Fruit fly (Drosophila melanogaster) whole organism, pupa: ENCODE results near the gene wdn.

Experiments
- CG10348 ChIP-seq: fragments of 200-800 bp; sonication (Bioruptor generic); IDR thresholded peaks from 2 replicates; pipeline ENCODE4 v1.3.6; 2022; ENCODE audit warnings: missing biosample characterization, missing genetic modification characterization
- CG12605 ChIP-seq: fragments of 200-800 bp; sonication (Bioruptor generic); IDR thresholded peaks from 2 replicates; pipeline ENCODE4 v1.3.6; 2022; ENCODE audit warnings: missing biosample characterization, missing genetic modification characterization
- CG13204 ChIP-seq: fragments of 200-800 bp; sonication (Bioruptor generic); optimal IDR thresholded peaks from 2 replicates; lab custom pipeline; 2018; ENCODE audit warnings: missing biosample characterization, mild to moderate bottlenecking, missing genetic modification characterization, moderate library complexity
- CG14655 ChIP-seq: fragments of 200-800 bp; sonication (Bioruptor generic); optimal IDR thresholded peaks from 3 replicates; lab custom pipeline; 2017; ENCODE audit warnings: mild to moderate bottlenecking, missing biosample characterization, missing genetic modification reagents, missing genetic modification characterization
- CG15710 ChIP-seq: fragments of 200-800 bp; sonication (Bioruptor generic); optimal IDR thresholded peaks from 2 replicates; lab custom pipeline; 2018; ENCODE audit warnings: missing biosample characterization, mild to moderate bottlenecking, missing genetic modification characterization, moderate library complexity
- CG17806 ChIP-seq: fragments of 200-800 bp; sonication (Bioruptor generic); optimal IDR thresholded peaks from 2 replicates; lab custom pipeline; 2018; ENCODE audit warnings: missing biosample characterization, mild to moderate bottlenecking, missing genetic modification characterization, moderate library complexity
- CG32121 ChIP-seq: fragments of 200-800 bp; sonication (Bioruptor generic); IDR thresholded peaks from 2 replicates; pipeline ENCODE4 v1.3.6; 2022; ENCODE audit warnings: missing biosample characterization, missing genetic modification characterization
- CG34367 ChIP-seq: fragments of 200-800 bp; sonication (Bioruptor generic); optimal IDR thresholded peaks from 2 replicates; lab custom pipeline; 2018; ENCODE audit warnings: missing biosample characterization, mild to moderate bottlenecking, missing genetic modification characterization
- CG4496 ChIP-seq: fragments of 200-800 bp; sonication (Bioruptor generic); IDR thresholded peaks from 3 replicates; pipeline ENCODE4 v1.3.6; 2022; ENCODE audit warnings: missing biosample characterization, missing genetic modification characterization
- CG8159 ChIP-seq: fragments of 200-800 bp; sonication (Bioruptor generic); optimal IDR thresholded peaks from 3 replicates; lab custom pipeline; 2018; ENCODE audit warnings: missing biosample characterization, mild to moderate bottlenecking, missing genetic modification characterization, moderate library complexity
- CG8301 ChIP-seq: fragments of 200-800 bp; sonication (Bioruptor generic); optimal IDR thresholded peaks from 2 replicates; lab custom pipeline; 2018; ENCODE audit warnings: missing biosample characterization, mild to moderate bottlenecking, missing genetic modification characterization
- CG9948 ChIP-seq: fragments of 200-800 bp; sonication (Bioruptor generic); optimal IDR thresholded peaks from 2 replicates; lab custom pipeline; 2018; ENCODE audit warnings: missing biosample characterization, mild to moderate bottlenecking, missing genetic modification characterization, moderate library complexity
- D1 ChIP-seq: fragments of 200-800 bp; sonication (Bioruptor generic); optimal IDR thresholded peaks from 2 replicates; lab custom pipeline; 2018; ENCODE audit warnings: missing biosample characterization, mild to moderate bottlenecking, missing genetic modification characterization, moderate library complexity
- EcR ChIP-seq: fragments of 200-800 bp; sonication (Bioruptor generic); optimal IDR thresholded peaks from 3 replicates; lab custom pipeline; 2019; ENCODE audit warnings: missing biosample characterization, missing genetic modification characterization, mild to moderate bottlenecking, moderate library complexity, missing genetic modification reagents
- Ets98B ChIP-seq: fragments of 200-800 bp; sonication (Bioruptor generic); IDR thresholded peaks from 2 replicates; pipeline ENCODE4 v1.3.6; 2022; ENCODE audit warnings: missing biosample characterization, missing genetic modification characterization
- Pif1A ChIP-seq: fragments of 200-800 bp; sonication (Bioruptor generic); optimal IDR thresholded peaks from 3 replicates; lab custom pipeline; 2016; ENCODE audit warnings: missing biosample characterization, missing genetic modification characterization
- Pif1B ChIP-seq: fragments of 200-800 bp; sonication (Bioruptor generic); optimal IDR thresholded peaks from 3 replicates; lab custom pipeline; 2016; ENCODE audit warnings: missing biosample characterization, missing genetic modification characterization
- Snoo ChIP-seq: fragments of 200-800 bp; sonication (Bioruptor generic); optimal IDR thresholded peaks from 3 replicates; lab custom pipeline; 2017; ENCODE audit warnings: missing biosample characterization, mild to moderate bottlenecking, missing genetic modification characterization, inconsistent platforms
- fd96Ca ChIP-seq: fragments of 200-800 bp; sonication (Bioruptor generic); IDR thresholded peaks from 3 replicates; pipeline ENCODE4 v1.3.6; 2022; ENCODE audit warnings: missing biosample characterization, missing genetic modification characterization
- gl ChIP-seq: fragments of 200-800 bp; sonication (Bioruptor generic); optimal IDR thresholded peaks from 2 replicates; lab custom pipeline; 2018; ENCODE audit warnings: missing biosample characterization, mild to moderate bottlenecking, missing genetic modification characterization
- rn ChIP-seq: fragments of 200-800 bp; sonication (Bioruptor generic); IDR thresholded peaks from 2 replicates; pipeline ENCODE4 v1.3.6; 2022; ENCODE audit warnings: missing biosample characterization, missing genetic modification characterization

The wdn gene

dm6 chr3R:28819555-28820305 lies 8.6 kb upstream of the wdn start, which contains the start of the genes CG1523 and CG1647:
CG1523 (minus strand) TSS chr3R:28819668.
CG1647 (plus strand) TSS chr3R:28820221.
- TF ChIP-seq CG34367 (tag; lab: Kevin White, UChicago) (peak; percentile 71), Ets98B (GFP tag; lab: Robert Waterston, UW) (peak; percentile 49; the same call in 1 of the 2 replicates), CG17806 (no peak), CG12605 (0 out of 2 replicates have a peak, but pooled peaks have one; percentile 17), gl (tag; lab: Kevin White, UChicago) (peak; percentile 12), EcR (GFP tag; lab: Kevin White, UChicago) (no peak), CG9948 (tag; lab: Kevin White, UChicago) (peak; percentile 61), fd96Ca (GFP tag; lab: Robert Waterston, UW) (peak; percentile 29; the same call in 1 of the 3 replicates), CG10348 (GFP tag; lab: Robert Waterston, UW) (peak; percentile 26; the same call in 1 of the 2 replicates), Pif1B (GFP tag; lab: Kevin White, UChicago) (no peak), rn (GFP tag; lab: Robert Waterston, UW) (peak; percentile 35; the same call in 1 of the 2 replicates), CG8159 (no peak), CG15710 (tag; lab: Kevin White, UChicago) (peak; percentile 81), CG14655 (GFP tag; lab: Kevin White, UChicago) (no peak), CG32121 (GFP tag; lab: Robert Waterston, UW) (peak; percentile 31; the same call in 1 of the 2 replicates), Snoo (tag; lab: Kevin White, UChicago) (peak; percentile 56), CG8301 (tag; lab: Kevin White, UChicago) (no peak), CG13204 (GFP tag; lab: Kevin White, UChicago) (no peak), Pif1A (GFP tag; lab: Kevin White, UChicago) (no peak), D1 (no peak), CG4496 (peak; percentile 55; the same call in 2 of the 3 replicates)

dm6 chr3R:28811677-28812465 lies 734 bp upstream of the wdn start, which contains the start of gene Prp39:
Prp39 (plus strand) TSS chr3R:28812102.
- no peak for TF ChIP-seq CG32121 (GFP tag; lab: Robert Waterston, UW)
- TF ChIP-seq CG17806: peak; percentile 7
- no peak for TF ChIP-seq Snoo (tag; lab: Kevin White, UChicago)
- peak; percentile 28 for TF ChIP-seq Ets98B (GFP tag; lab: Robert Waterston, UW)
- no peak for TF ChIP-seq EcR (GFP tag; lab: Kevin White, UChicago)

dm6 chr3R:28806402-28806801 lies 4.7 kb downstream of the wdn start, which contains the start of gene CheB98a:
CheB98a (plus strand) TSS chr3R:28806702.
- TF ChIP-seq CG34367 (tag; lab: Kevin White, UChicago): no peak
- no peak for TF ChIP-seq CG4496
- no peak for TF ChIP-seq CG17806
- TF ChIP-seq CG14655 (GFP tag; lab: Kevin White, UChicago): no peak
- TF ChIP-seq Pif1B (GFP tag; lab: Kevin White, UChicago): no peak

DNA sequence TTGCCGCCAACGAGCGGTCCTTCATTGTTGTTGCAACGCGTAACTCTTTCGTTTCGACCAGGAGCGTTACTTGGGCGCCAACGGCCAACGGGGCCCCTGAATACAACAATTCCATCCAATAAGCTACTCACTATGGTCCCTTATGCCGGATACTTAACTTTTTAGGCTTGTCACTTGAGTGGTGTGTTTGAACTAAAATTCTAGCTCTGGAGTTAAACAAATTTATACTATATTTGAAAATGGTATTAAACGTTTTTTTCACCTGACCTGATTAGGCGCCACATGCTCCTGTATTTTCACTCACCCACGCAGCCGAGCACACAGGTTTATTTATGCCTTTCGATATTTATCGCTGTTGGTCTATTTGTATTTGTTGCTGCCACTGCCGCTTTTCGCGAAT lies 6.0 kb downstream of the wdn start:
- TF ChIP-seq D1: no peak
- peak; percentile 47 for TF ChIP-seq CG15710 (tag; lab: Kevin White, UChicago)
- TF ChIP-seq Pif1A (GFP tag; lab: Kevin White, UChicago): peak; percentile 34
- TF ChIP-seq, all 21 proteins: peak for 2

dm6 chr3R:28790222-28790621 lies 20.9 kb downstream of the wdn start, which contains the start of gene intr:
intr (plus strand) TSS chr3R:28790522.
- TF ChIP-seq rn (GFP tag; lab: Robert Waterston, UW): no peak
- TF ChIP-seq Pif1B (GFP tag; lab: Kevin White, UChicago): no peak
- no peak for TF ChIP-seq gl (tag; lab: Kevin White, UChicago)
- no peak for TF ChIP-seq CG15710 (tag; lab: Kevin White, UChicago)
- no peak for TF ChIP-seq CG12605
- TF ChIP-seq Pif1A (GFP tag; lab: Kevin White, UChicago): no peak
- TF ChIP-seq CG8159: no peak
- TF ChIP-seq CG34367 (tag; lab: Kevin White, UChicago): no peak
- TF ChIP-seq CG17806: no peak
- no peak for TF ChIP-seq CG9948 (tag; lab: Kevin White, UChicago)
- no peak for TF ChIP-seq D1

- TF ChIP-seq CG32121 (GFP tag; lab: Robert Waterston, UW) (no peak), CG9948 (tag; lab: Kevin White, UChicago) (no peak)
Measured at dm6 chr3R:28789317-28789716, 21.8 kb downstream of the wdn start, which contains the start of gene CG34295. CG34295 (plus strand) TSS chr3R:28789617.
